Fruit fly (Drosophila melanogaster): Measurements from ENCODE around the gene PSMG1.

PSMG1 gene

DNA sequence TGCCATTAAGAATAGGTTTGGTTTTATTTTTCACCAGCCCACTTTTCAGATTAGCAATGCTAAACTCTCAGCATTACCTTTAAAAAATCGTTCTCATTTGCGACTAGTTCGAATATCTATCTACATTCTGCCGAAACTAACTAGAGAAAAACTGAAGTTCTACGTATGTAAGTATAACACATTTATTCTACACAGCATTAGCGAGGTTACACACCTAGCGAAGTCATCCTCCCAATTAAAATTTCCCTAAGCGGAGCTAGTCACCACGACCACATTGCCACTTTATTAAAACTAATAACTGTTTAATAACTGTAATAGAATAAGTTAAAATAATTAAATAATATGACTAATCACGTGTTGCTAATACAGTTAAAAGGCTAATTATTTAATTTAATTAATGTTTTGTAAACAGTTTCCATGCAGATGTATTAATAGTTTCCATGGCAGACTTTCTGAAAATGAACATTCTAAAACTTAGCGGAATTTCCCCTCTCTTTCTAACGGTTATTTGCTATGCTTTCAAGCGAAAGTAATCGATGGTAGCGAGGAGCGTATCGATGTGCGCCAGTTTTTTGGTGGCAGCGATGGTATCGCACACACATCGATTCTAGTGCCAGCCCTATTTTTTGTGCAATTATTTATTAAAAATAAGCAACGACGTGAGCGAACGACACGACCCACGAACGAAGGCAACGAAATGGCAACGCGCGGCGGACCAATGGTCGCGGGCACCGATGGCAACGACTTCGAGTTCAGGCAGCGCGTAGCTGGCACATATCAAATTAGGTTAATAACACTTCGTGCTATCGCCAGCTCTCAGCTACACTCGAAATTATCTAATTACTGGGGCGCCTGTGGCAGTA is 15.2 kb downstream of the PSMG1 start, which contains the start of gene jagn (continued):
- peak; percentile 48; the same call in 2 of the 3 replicates for TF ChIP-seq ken (GFP tag; IDR thresholded peaks at IDR 0.05)
- 0 out of 2 replicates have a peak, but pooled peaks have one; percentile 29 for TF ChIP-seq HLH3B (GFP tag; IDR thresholded peaks at IDR 0.05)
- peak; percentile 54 for TF ChIP-seq nerfin-1 (tag; optimal IDR thresholded peaks at IDR 0.05)
- TF ChIP-seq CG2120 (GFP tag; optimal IDR thresholded peaks at IDR 0.05), result peak; percentile 78
- peak; percentile 46; the same call in 1 of the 2 replicates for TF ChIP-seq CG1024 (GFP tag; IDR thresholded peaks at IDR 0.05)
- peak; percentile 13 for TF ChIP-seq CG12071 (GFP tag; optimal IDR thresholded peaks at IDR 0.05)
- TF ChIP-seq D19B (GFP tag; optimal IDR thresholded peaks at IDR 0.05), result peak; percentile 30
- TF ChIP-seq NFAT (GFP tag; IDR thresholded peaks at IDR 0.05), result peak; percentile 91
- TF ChIP-seq salm (tag; optimal IDR thresholded peaks at IDR 0.05), result no peak
- TF ChIP-seq CG17912 (GFP tag; optimal IDR thresholded peaks at IDR 0.05), result peak; percentile 54
- peak; percentile 68 for TF ChIP-seq CG13624 (GFP tag; optimal IDR thresholded peaks at IDR 0.05)
- TF ChIP-seq tin (GFP tag; optimal IDR thresholded peaks at IDR 0.05), result peak; percentile 58
- no peak for TF ChIP-seq Trl (optimal IDR thresholded peaks at IDR 0.05)
- TF ChIP-seq Trl (GFP tag; optimal IDR thresholded peaks at IDR 0.05), result peak; percentile 50
- peak; percentile 75 for TF ChIP-seq CG9727 (GFP tag; optimal IDR thresholded peaks at IDR 0.05)
- TF ChIP-seq Mad (GFP tag; optimal IDR thresholded peaks at IDR 0.05), result peak; percentile 41
- TF ChIP-seq CG4282 (GFP tag; optimal IDR thresholded peaks at IDR 0.05), result peak; percentile 12
- peak; percentile 13 for TF ChIP-seq CG15696 (tag; optimal IDR thresholded peaks at IDR 0.05)
- TF ChIP-seq pum (GFP tag; optimal IDR thresholded peaks at IDR 0.05), result peak; percentile 48
- no peak for TF ChIP-seq CG8478 (optimal IDR thresholded peaks at IDR 0.05)
- peak; percentile 36 for TF ChIP-seq CG17802 (tag; optimal IDR thresholded peaks at IDR 0.05)
- peak; percentile 63 for TF ChIP-seq Ptx1 (GFP tag; IDR thresholded peaks at IDR 0.05)
- peak; percentile 57 for TF ChIP-seq gsb (GFP tag; IDR thresholded peaks at IDR 0.05)
- peak; percentile 99 for TF ChIP-seq ato (GFP tag; IDR thresholded peaks at IDR 0.05; ENCODE audit: partially characterized antibody)
- TF ChIP-seq cg (GFP tag; optimal IDR thresholded peaks at IDR 0.05), result no peak
- peak; percentile 51 for TF ChIP-seq Dp (GFP tag; optimal IDR thresholded peaks at IDR 0.05)
- TF ChIP-seq ap (GFP tag; IDR thresholded peaks at IDR 0.05), result no peak
- TF ChIP-seq CG30403 (GFP tag; optimal IDR thresholded peaks at IDR 0.05), result peak; percentile 68
- 0 out of 3 replicates have a peak, but pooled peaks have one; percentile 38 for TF ChIP-seq CG11560 (tag; IDR thresholded peaks at IDR 0.05)
- TF ChIP-seq lola (GFP tag; optimal IDR thresholded peaks at IDR 0.05), result peak in 1 of 3 experiments; percentile 33
- peak; percentile 30 for TF ChIP-seq odd (GFP tag; optimal IDR thresholded peaks at IDR 0.05)
- TF ChIP-seq CG7271 (tag; optimal IDR thresholded peaks at IDR 0.05), result peak; percentile 79
- peak; percentile 11 for TF ChIP-seq ab (GFP tag; optimal IDR thresholded peaks at IDR 0.05)
- TF ChIP-seq Aef1 (GFP tag; IDR thresholded peaks at IDR 0.05), result peak; percentile 52
- peak; percentile 31 for TF ChIP-seq CG10979 (tag; optimal IDR thresholded peaks at IDR 0.05)
- no peak for TF ChIP-seq eve (GFP tag; optimal IDR thresholded peaks at IDR 0.05)
- peak; percentile 60 for TF ChIP-seq CG9876 (GFP tag; optimal IDR thresholded peaks at IDR 0.05)
- no peak for TF ChIP-seq ATbp (GFP tag; optimal IDR thresholded peaks at IDR 0.05)
- peak; percentile 6 for TF ChIP-seq CG8388 (GFP tag; optimal IDR thresholded peaks at IDR 0.05)
- peak; percentile 36 for TF ChIP-seq CG11398 (GFP tag; optimal IDR thresholded peaks at IDR 0.05)
- TF ChIP-seq CG2129 (GFP tag; IDR thresholded peaks at IDR 0.05; ENCODE audit: partially characterized antibody), result peak; percentile 98
- no peak for TF ChIP-seq ftz-f1 (GFP tag; optimal IDR thresholded peaks at IDR 0.05)
- peak; percentile 82 for TF ChIP-seq CG14710 (tag; optimal IDR thresholded peaks at IDR 0.05)
- TF ChIP-seq ara (GFP tag; IDR thresholded peaks at IDR 0.05), result peak; percentile 44; the same call in 1 of the 2 replicates
- TF ChIP-seq tio (GFP tag; optimal IDR thresholded peaks at IDR 0.05), result no peak
- no peak for TF ChIP-seq CG30431 (GFP tag; optimal IDR thresholded peaks at IDR 0.05)
- no peak for TF ChIP-seq CG3726 (GFP tag; IDR thresholded peaks at IDR 0.05)
- TF ChIP-seq tap (tag; optimal IDR thresholded peaks at IDR 0.05), result peak; percentile 44
- TF ChIP-seq B-H2 (GFP tag; optimal IDR thresholded peaks at IDR 0.05), result peak; percentile 68

All from whole organism, embryonic.